Worm (Caenorhabditis elegans) whole organism, L2 larva: ENCODE results near the gene ZK938.10.
"Not testable (repeated sequence)": the region's sequence is repeated elsewhere in the genome, so short reads cannot be mapped to it uniquely, and the experiment has no call there.

Experiments
- ZK546.5 ChIP-seq: sonication (generic microtip); optimal IDR thresholded peaks from 2 replicates; lab custom pipeline; 2017; ENCODE audit warnings: missing biosample characterization, missing genetic modification characterization
- ceh-16 ChIP-seq: fragments of 150-350 bp; optimal IDR thresholded peaks from 2 replicates; lab custom pipeline; 2014; ENCODE audit warnings: missing biosample characterization, missing genetic modification characterization
- egl-27 ChIP-seq: sonication (generic microtip); optimal IDR thresholded peaks from 3 replicates; lab custom pipeline; 2017; ENCODE audit warnings: missing biosample characterization, missing genetic modification reagents, missing genetic modification characterization
- lsy-2 ChIP-seq, 2 experiments: fragments of 150-350 bp in 1 of 2; sonication (generic microtip) in 1 of 2; optimal IDR thresholded peaks; 2 replicates each; lab custom pipeline; 2014 to 2017; ENCODE audit warnings: missing biosample characterization in 2 of 2, missing genetic modification characterization in 2 of 2
- unc-39 ChIP-seq: fragments of 150-350 bp; optimal IDR thresholded peaks from 2 replicates; lab custom pipeline; 2014; ENCODE audit warnings: missing biosample characterization, missing genetic modification characterization
- ztf-11 ChIP-seq: sonication (generic microtip); optimal IDR thresholded peaks from 2 replicates; lab custom pipeline; 2017; ENCODE audit warnings: missing biosample characterization, missing genetic modification characterization

DNA sequence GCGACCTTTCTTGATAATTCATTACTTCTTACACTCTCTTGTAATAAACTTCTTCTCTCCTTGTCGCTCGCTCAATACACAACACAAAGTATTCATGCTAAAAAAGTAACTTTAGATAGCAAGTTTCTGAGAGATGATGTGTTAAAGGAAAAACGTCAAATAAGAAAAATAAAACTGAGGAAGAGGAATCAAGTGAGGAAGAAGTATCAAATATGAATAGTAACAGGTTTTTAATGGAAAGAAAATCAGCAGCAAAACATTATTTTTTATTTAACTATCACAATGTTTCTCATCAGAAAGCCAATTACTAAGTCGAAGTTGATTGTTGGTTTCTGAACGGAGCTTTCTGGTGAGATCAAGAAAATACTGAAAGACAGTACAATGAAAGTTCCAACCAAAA, 15.5 kb upstream of the ZK938.10 start, which contains the start of gene chil-1:
- not testable (repeated sequence) for TF ChIP-seq egl-27 (tag; lab: Kevin White, UChicago); ztf-11 (tag; lab: Kevin White, UChicago); ceh-16 (tag; lab: Kevin White, UChicago); lsy-2 (tag; optimal IDR thresholded peaks at IDR 0.05; lab: Kevin White, UChicago); ZK546.5 (tag; lab: Kevin White, UChicago); unc-39 (tag; lab: Kevin White, UChicago)
